Worm (Caenorhabditis elegans) whole organism, L3 larva: ENCODE measurements around the gene mml-1.

Source experiments
- R02D3.7 ChIP-seq: fragments of 150-350 bp; optimal IDR thresholded peaks from 2 replicates; lab custom pipeline; 2014; ENCODE audit warnings: missing biosample characterization, missing genetic modification characterization
- ZK546.5 ChIP-seq: sonication (generic microtip); optimal IDR thresholded peaks from 2 replicates; lab custom pipeline; 2017; ENCODE audit warnings: missing biosample characterization, missing genetic modification characterization
- aly-2 ChIP-seq: fragments of 150-350 bp; optimal IDR thresholded peaks from 2 replicates; lab custom pipeline; 2014; ENCODE audit warnings: missing biosample characterization, missing genetic modification characterization
- ama-1 ChIP-seq: fragments of 150-350 bp; optimal IDR thresholded peaks from 2 replicates; lab custom pipeline; 2018
- ceh-16 ChIP-seq: sonication (generic microtip); optimal IDR thresholded peaks from 2 replicates; lab custom pipeline; 2017; ENCODE audit warnings: missing biosample characterization, missing genetic modification characterization
- ceh-28 ChIP-seq: fragments of 150-350 bp; optimal IDR thresholded peaks from 2 replicates; lab custom pipeline; 2014; ENCODE audit warnings: missing biosample characterization, missing genetic modification reagents, missing genetic modification characterization
- ceh-82 ChIP-seq: fragments of 150-350 bp; optimal IDR thresholded peaks from 2 replicates; lab custom pipeline; 2014; ENCODE audit warnings: missing biosample characterization, missing genetic modification characterization
- daf-12 ChIP-seq: fragments of 150-350 bp; optimal IDR thresholded peaks from 2 replicates; lab custom pipeline; 2014; ENCODE audit warnings: missing biosample characterization, missing genetic modification reagents, missing genetic modification characterization
- elt-2 ChIP-seq: sonication (generic microtip); optimal IDR thresholded peaks from 2 replicates; lab custom pipeline; 2016; ENCODE audit warnings: missing genetic modification reagents, mild to moderate bottlenecking, missing genetic modification characterization, missing compliant biosample characterization
- elt-3 ChIP-seq, 3 experiments: fragments of 150-350 bp in 1 of 3; sonication (generic microtip) in 2 of 3; optimal IDR thresholded peaks; 2 replicates in 2 of 3; 4 replicates in 1 of 3; lab custom pipeline; 2014 to 2017; ENCODE audit warnings: missing biosample characterization in 3 of 3, missing genetic modification characterization in 3 of 3
- eor-1 ChIP-seq, 2 experiments: fragments of 150-350 bp; optimal IDR thresholded peaks; 2 replicates each; lab custom pipeline; 2014 to 2018; ENCODE audit warnings: missing biosample characterization in 2 of 2, missing genetic modification characterization in 2 of 2
- fkh-10 ChIP-seq: sonication (generic microtip); optimal IDR thresholded peaks from 2 replicates; lab custom pipeline; 2017; ENCODE audit warnings: missing biosample characterization, missing genetic modification reagents, missing genetic modification characterization
- fos-1 ChIP-seq: fragments of 150-350 bp; optimal IDR thresholded peaks from 2 replicates; lab custom pipeline; 2014; ENCODE audit warnings: missing biosample characterization, missing genetic modification characterization
- hmg-11 ChIP-seq: sonication (generic microtip); optimal IDR thresholded peaks from 2 replicates; lab custom pipeline; 2016; ENCODE audit warnings: missing genetic modification characterization, missing compliant biosample characterization
- jun-1 ChIP-seq: fragments of 150-350 bp; optimal IDR thresholded peaks from 2 replicates; lab custom pipeline; 2014; ENCODE audit warnings: missing biosample characterization, missing genetic modification reagents, missing genetic modification characterization
- lin-15B ChIP-seq: fragments of 150-350 bp; optimal IDR thresholded peaks from 2 replicates; lab custom pipeline; 2014; ENCODE audit warnings: missing biosample characterization, missing genetic modification characterization
- lin-39 ChIP-seq: fragments of 150-350 bp; optimal IDR thresholded peaks from 2 replicates; lab custom pipeline; 2018; ENCODE audit warnings: missing biosample characterization, missing genetic modification reagents, missing genetic modification characterization
- lsy-12 ChIP-seq: sonication (generic microtip); optimal IDR thresholded peaks from 2 replicates; lab custom pipeline; 2016; ENCODE audit warnings: mild to moderate bottlenecking, missing genetic modification characterization, missing compliant biosample characterization
- mdl-1 ChIP-seq: fragments of 150-350 bp; optimal IDR thresholded peaks from 2 replicates; lab custom pipeline; 2014; ENCODE audit warnings: missing biosample characterization, missing genetic modification characterization
- mml-1 ChIP-seq: fragments of 150-350 bp; sonication (generic microtip); optimal IDR thresholded peaks from 3 replicates; lab custom pipeline; 2014; ENCODE audit warnings: missing biosample characterization, missing genetic modification characterization
- nfya-1 ChIP-seq: sonication (generic microtip); optimal IDR thresholded peaks from 2 replicates; lab custom pipeline; 2017; ENCODE audit warnings: missing genetic modification characterization, mild to moderate bottlenecking, missing compliant biosample characterization, antibody characterized with exemption, moderate library complexity; ENCODE audit not compliant: insufficient read depth
- nhr-11 ChIP-seq: fragments of 150-350 bp; optimal IDR thresholded peaks from 2 replicates; lab custom pipeline; 2014; ENCODE audit warnings: missing biosample characterization, missing genetic modification characterization
- nhr-12 ChIP-seq: fragments of 150-350 bp; optimal IDR thresholded peaks from 2 replicates; lab custom pipeline; 2014; ENCODE audit warnings: missing biosample characterization, missing genetic modification characterization
- nhr-23 ChIP-seq: fragments of 150-350 bp; optimal IDR thresholded peaks from 2 replicates; lab custom pipeline; 2014; ENCODE audit warnings: missing biosample characterization, missing genetic modification reagents, missing genetic modification characterization
- nhr-237 ChIP-seq: fragments of 150-350 bp; optimal IDR thresholded peaks from 2 replicates; lab custom pipeline; 2014; ENCODE audit warnings: missing biosample characterization, missing genetic modification characterization
- nhr-25 ChIP-seq: sonication (generic microtip); optimal IDR thresholded peaks from 2 replicates; lab custom pipeline; 2017; ENCODE audit warnings: missing biosample characterization, missing genetic modification characterization
- nhr-28 ChIP-seq: fragments of 150-350 bp; optimal IDR thresholded peaks from 2 replicates; lab custom pipeline; 2014; ENCODE audit warnings: missing biosample characterization, missing genetic modification characterization
- nhr-43 ChIP-seq: sonication (generic microtip); optimal IDR thresholded peaks from 2 replicates; lab custom pipeline; 2016; ENCODE audit warnings: mild to moderate bottlenecking, missing genetic modification characterization, missing compliant biosample characterization; ENCODE audit not compliant: poor library complexity, severe bottlenecking
- nhr-67 ChIP-seq: fragments of 150-350 bp; optimal IDR thresholded peaks from 2 replicates; lab custom pipeline; 2014; ENCODE audit warnings: missing biosample characterization, missing genetic modification characterization
- nhr-76 ChIP-seq: fragments of 150-350 bp; sonication (generic microtip); optimal IDR thresholded peaks from 5 replicates; lab custom pipeline; 2014; ENCODE audit warnings: missing biosample characterization, missing genetic modification characterization
- nhr-77 ChIP-seq: fragments of 150-350 bp; optimal IDR thresholded peaks from 2 replicates; lab custom pipeline; 2014; ENCODE audit warnings: missing biosample characterization, missing genetic modification characterization
- pha-4 ChIP-seq: fragments of 150-350 bp; optimal IDR thresholded peaks from 2 replicates; lab custom pipeline; 2014; ENCODE audit warnings: missing biosample characterization, missing genetic modification reagents, missing genetic modification characterization
- pqm-1 ChIP-seq: fragments of 150-350 bp; optimal IDR thresholded peaks from 2 replicates; lab custom pipeline; 2017; ENCODE audit warnings: missing biosample characterization, missing genetic modification characterization, inconsistent platforms
- sea-2 ChIP-seq: fragments of 150-350 bp; sonication (generic microtip); optimal IDR thresholded peaks from 4 replicates; lab custom pipeline; 2014; ENCODE audit warnings: missing biosample characterization, missing genetic modification reagents, missing genetic modification characterization
- skn-1 ChIP-seq: fragments of 150-350 bp; optimal IDR thresholded peaks from 2 replicates; lab custom pipeline; 2014; ENCODE audit warnings: missing biosample characterization, missing genetic modification characterization
- tbx-2 ChIP-seq: sonication (generic microtip); optimal IDR thresholded peaks from 2 replicates; lab custom pipeline; 2016; ENCODE audit warnings: mild to moderate bottlenecking, missing genetic modification characterization, missing compliant biosample characterization
- unc-39 ChIP-seq: sonication (generic microtip); optimal IDR thresholded peaks from 4 replicates; lab custom pipeline; 2017; ENCODE audit warnings: missing biosample characterization, missing genetic modification characterization
- unc-62 ChIP-seq: fragments of 150-350 bp; sonication (generic microtip); optimal IDR thresholded peaks from 4 replicates; lab custom pipeline; 2014; ENCODE audit warnings: missing biosample characterization, missing genetic modification reagents, missing genetic modification characterization
- zag-1 ChIP-seq: fragments of 150-350 bp; optimal IDR thresholded peaks from 2 replicates; lab custom pipeline; 2014; ENCODE audit warnings: missing biosample characterization, missing genetic modification characterization
- ztf-11 ChIP-seq: fragments of 150-350 bp; optimal IDR thresholded peaks from 2 replicates; lab custom pipeline; 2014; ENCODE audit warnings: missing biosample characterization, missing genetic modification characterization
- ztf-4 ChIP-seq: fragments of 150-350 bp; optimal IDR thresholded peaks from 2 replicates; lab custom pipeline; 2014; ENCODE audit warnings: missing biosample characterization, missing genetic modification characterization

Gene mml-1

DNA sequence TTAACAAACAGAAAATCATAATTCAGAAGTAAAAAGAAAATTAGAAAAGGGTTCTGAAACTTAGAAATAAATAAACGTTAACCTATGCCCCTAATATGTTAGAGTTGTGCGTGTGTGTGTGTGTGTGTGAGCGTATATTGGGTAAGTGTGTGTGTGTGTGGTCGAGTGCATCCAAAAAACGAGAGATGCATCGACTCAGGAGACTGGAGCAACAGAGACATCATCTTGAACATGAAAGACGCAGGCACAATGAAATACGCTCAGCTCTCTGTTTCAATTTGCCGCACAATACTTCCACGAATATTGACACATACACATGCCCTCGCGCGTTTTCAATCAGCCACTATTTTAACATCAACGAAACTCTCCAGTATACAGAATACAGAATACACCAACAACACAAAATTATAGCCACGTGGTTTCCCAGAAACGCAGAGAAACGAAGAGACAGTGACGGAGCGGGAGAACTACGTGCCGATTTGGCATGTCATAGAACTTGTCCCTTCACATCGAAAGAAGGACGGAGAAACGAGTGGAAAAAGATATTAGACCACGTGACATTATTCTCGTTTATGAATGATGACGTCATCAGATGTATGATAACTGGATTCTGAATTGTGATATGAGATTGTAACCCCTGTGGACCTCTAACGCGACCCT, 1.7 kb upstream of the mml-1 start (continued):
- no peak for TF ChIP-seq daf-12 (tag; lab: Kevin White, UChicago)
- no peak for TF ChIP-seq zag-1
- TF ChIP-seq nhr-43 (tag; lab: Kevin White, UChicago) = peak; percentile 95
- TF ChIP-seq lin-15B (tag; lab: Kevin White, UChicago) = no peak
- TF ChIP-seq ceh-82 (tag; lab: Kevin White, UChicago) = no peak
- TF ChIP-seq nhr-11 (tag; lab: Kevin White, UChicago) = peak; percentile 10

DNA sequence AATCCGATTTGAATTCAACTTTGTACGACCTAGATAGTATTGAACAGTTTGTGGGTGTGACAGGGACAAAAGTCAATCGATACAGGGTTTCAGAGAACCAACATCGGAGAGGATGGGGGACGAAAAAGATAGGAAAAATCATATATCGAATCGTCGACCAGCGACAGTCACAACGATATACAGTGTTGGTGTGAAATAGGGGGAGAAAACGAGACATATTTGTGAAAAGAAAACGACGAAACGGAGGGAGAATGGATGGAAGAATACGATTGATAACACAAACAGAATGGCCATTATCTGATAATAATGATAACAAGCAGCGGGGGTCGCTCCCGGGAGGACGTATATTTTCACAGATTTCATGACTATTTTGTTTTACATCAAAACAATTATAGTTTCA, 903 bp upstream of the mml-1 start:
- TF ChIP-seq lin-39 (tag; lab: Kevin White, UChicago) = no peak
- no peak for TF ChIP-seq fos-1 (tag; lab: Kevin White, UChicago)
- peak; percentile 65 for TF ChIP-seq ceh-28 (tag; lab: Kevin White, UChicago)
- no peak for TF ChIP-seq nhr-67 (tag; lab: Kevin White, UChicago)
- TF ChIP-seq aly-2 = no peak
- no peak for TF ChIP-seq nhr-11 (tag; lab: Kevin White, UChicago)
- no peak for TF ChIP-seq nhr-76 (tag; lab: Kevin White, UChicago)
- no peak for TF ChIP-seq pqm-1 (tag; lab: Kevin White, UChicago)
- TF ChIP-seq ama-1 (lab: Kevin White, UChicago) = peak; percentile 83
- TF ChIP-seq elt-2 = peak; percentile 86
- TF ChIP-seq fkh-10 (GFP tag; lab: Kevin White, UChicago) = no peak
- no peak for TF ChIP-seq nhr-28 (tag; lab: Kevin White, UChicago)
- no peak for TF ChIP-seq nhr-77 (tag; lab: Kevin White, UChicago)
- TF ChIP-seq eor-1 (tag; optimal IDR thresholded peaks at IDR 0.05; lab: Kevin White, UChicago) = no peak
- no peak for TF ChIP-seq pha-4 (tag; lab: Kevin White, UChicago)
- no peak for TF ChIP-seq ceh-16 (tag; lab: Kevin White, UChicago)
- TF ChIP-seq ztf-4 (tag; lab: Kevin White, UChicago) = no peak
- TF ChIP-seq R02D3.7 (tag; lab: Kevin White, UChicago) = peak; percentile 14
- TF ChIP-seq unc-62 = no peak
- peak; percentile 62 for TF ChIP-seq nhr-23 (tag; lab: Kevin White, UChicago)
- TF ChIP-seq lsy-12 (tag; lab: Kevin White, UChicago) = no peak
- TF ChIP-seq mml-1 (tag; lab: Kevin White, UChicago) = peak; percentile 11
- no peak for TF ChIP-seq ztf-11 (tag; lab: Kevin White, UChicago)
- TF ChIP-seq unc-39 (tag; lab: Kevin White, UChicago) = no peak
- TF ChIP-seq nhr-237 (tag; lab: Kevin White, UChicago) = no peak
- no peak for TF ChIP-seq nfya-1 (tag; lab: Kevin White, UChicago)
- TF ChIP-seq zag-1 = no peak
- no peak for TF ChIP-seq lin-15B (tag; lab: Kevin White, UChicago)
- no peak for TF ChIP-seq nhr-12 (tag; lab: Kevin White, UChicago)
- no peak for TF ChIP-seq nhr-43 (tag; lab: Kevin White, UChicago)
- TF ChIP-seq sea-2 = no peak
- TF ChIP-seq elt-3 (tag; optimal IDR thresholded peaks at IDR 0.05; lab: Kevin White, UChicago) = peak in 2 of 3 experiments; percentile 44 to 91
- TF ChIP-seq nhr-25 (tag; lab: Kevin White, UChicago) = peak; percentile 14
- no peak for TF ChIP-seq ceh-82 (tag; lab: Kevin White, UChicago)
- no peak for TF ChIP-seq jun-1
- no peak for TF ChIP-seq skn-1 (tag; lab: Kevin White, UChicago)

ce11 chrIII:7373802-7374435, 612 bp downstream of the mml-1 start:
- TF ChIP-seq ceh-28 (tag; lab: Kevin White, UChicago) (no peak), nhr-43 (tag; lab: Kevin White, UChicago) (peak; percentile 38), nhr-11 (tag; lab: Kevin White, UChicago) (no peak), ama-1 (lab: Kevin White, UChicago) (peak; percentile 93), elt-2 (no peak), tbx-2 (tag; lab: Kevin White, UChicago) (no peak), daf-12 (tag; lab: Kevin White, UChicago) (no peak), nhr-23 (tag; lab: Kevin White, UChicago) (no peak), ZK546.5 (tag; lab: Kevin White, UChicago) (no peak), hmg-11 (tag; lab: Kevin White, UChicago) (no peak), mdl-1 (tag; lab: Kevin White, UChicago) (no peak)
